Worm (Caenorhabditis elegans): ENCODE results near the gene C25D7.9.

C25D7.9 gene

DNA sequence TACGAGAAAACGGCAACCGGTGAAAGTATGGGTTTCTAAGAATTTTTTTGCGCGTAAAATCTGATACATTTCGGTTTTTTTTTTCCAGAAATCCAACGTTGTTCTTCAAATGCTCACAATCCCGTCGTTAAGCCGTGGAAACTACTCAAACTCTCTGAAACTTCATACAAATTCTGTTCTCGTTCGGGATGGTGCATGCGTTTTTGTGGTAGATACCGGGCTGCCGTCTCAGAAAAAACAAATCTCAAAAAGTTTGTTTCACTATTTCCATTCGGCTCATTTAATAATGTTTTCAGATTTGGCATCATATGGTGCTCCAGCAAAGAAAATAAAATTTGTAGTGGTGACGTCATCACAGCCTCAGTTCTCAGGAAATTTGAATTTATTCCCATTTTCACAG is 10.2 kb upstream of the C25D7.9 start:
- TF ChIP-seq hmg-11 (tag; optimal IDR thresholded peaks at IDR 0.05) (no peak), fkh-10 (GFP tag; optimal IDR thresholded peaks at IDR 0.05) (no peak), zag-1 (tag; optimal IDR thresholded peaks at IDR 0.05) (no peak), R02D3.7 (tag; optimal IDR thresholded peaks at IDR 0.05) (no peak), nhr-23 (tag; optimal IDR thresholded peaks at IDR 0.05) (no peak), lsy-12 (tag; optimal IDR thresholded peaks at IDR 0.05) (no peak), pha-4 (tag; optimal IDR thresholded peaks at IDR 0.05) (no peak), ceh-9 (tag; optimal IDR thresholded peaks at IDR 0.05) (no peak), aly-2 (tag; optimal IDR thresholded peaks at IDR 0.05) (no peak), sea-2 (GFP tag; optimal IDR thresholded peaks at IDR 0.05) (no peak), nhr-25 (tag; optimal IDR thresholded peaks at IDR 0.05) (no peak), nhr-77 (tag; optimal IDR thresholded peaks at IDR 0.05) (no peak), egl-5 (tag; optimal IDR thresholded peaks at IDR 0.05) (no peak), mdl-1 (tag; optimal IDR thresholded peaks at IDR 0.05) (no peak), lin-15B (tag; optimal IDR thresholded peaks at IDR 0.05) (no peak), ceh-82 (tag; optimal IDR thresholded peaks at IDR 0.05) (no peak), fos-1 (tag; optimal IDR thresholded peaks at IDR 0.05) (no peak), elt-3 (tag; optimal IDR thresholded peaks at IDR 0.05) (no peak), egl-27 (tag; optimal IDR thresholded peaks at IDR 0.05) (no peak), nhr-67 (tag; optimal IDR thresholded peaks at IDR 0.05) (no peak)

- no peak for TF ChIP-seq ZK546.5 (tag; optimal IDR thresholded peaks at IDR 0.05)
- no peak for TF ChIP-seq fkh-2 (tag; optimal IDR thresholded peaks at IDR 0.05)
- TF ChIP-seq R02D3.7 (tag; optimal IDR thresholded peaks at IDR 0.05) = no peak
- no peak for TF ChIP-seq nhr-67 (tag; optimal IDR thresholded peaks at IDR 0.05)
- no peak for TF ChIP-seq hmg-11 (tag; optimal IDR thresholded peaks at IDR 0.05)
- TF ChIP-seq lin-15B (tag; optimal IDR thresholded peaks at IDR 0.05) = no peak
- no peak for TF ChIP-seq sea-2 (GFP tag; optimal IDR thresholded peaks at IDR 0.05)
- no peak for TF ChIP-seq daf-12 (tag; optimal IDR thresholded peaks at IDR 0.05)
- TF ChIP-seq ceh-82 (tag; optimal IDR thresholded peaks at IDR 0.05) = no peak
- TF ChIP-seq ama-1 (optimal IDR thresholded peaks at IDR 0.05) = no peak
These were observed 9.1 kb upstream of the C25D7.9 start, which contains the start of gene C25D7.16 for ce11 chrV:15055873-15056272. Gene C25D7.16, plus strand, starts transcription at chrV:15056173.

- TF ChIP-seq nhr-237 (tag; optimal IDR thresholded peaks at IDR 0.05) (no peak), pqm-1 (tag; optimal IDR thresholded peaks at IDR 0.05) (no peak), nhr-28 (tag; optimal IDR thresholded peaks at IDR 0.05) (no peak), nhr-12 (tag; optimal IDR thresholded peaks at IDR 0.05) (no peak)
These were observed 8.5 kb upstream of the C25D7.9 start for ce11 chrV:15056346-15056839.

ce11 chrV:15057724-15058123 is 7.2 kb upstream of the C25D7.9 start:
- TF ChIP-seq lsy-12 (tag; optimal IDR thresholded peaks at IDR 0.05) = no peak
- TF ChIP-seq ztf-11 (tag; optimal IDR thresholded peaks at IDR 0.05) = no peak
- no peak for TF ChIP-seq eor-1 (tag; optimal IDR thresholded peaks at IDR 0.05)
- TF ChIP-seq nhr-77 (tag; optimal IDR thresholded peaks at IDR 0.05) = no peak
- no peak for TF ChIP-seq hmg-11 (tag; optimal IDR thresholded peaks at IDR 0.05)
- no peak for TF ChIP-seq egl-5 (tag; optimal IDR thresholded peaks at IDR 0.05)
- no peak for TF ChIP-seq nhr-25 (tag; optimal IDR thresholded peaks at IDR 0.05)
- no peak for TF ChIP-seq egl-27 (tag; optimal IDR thresholded peaks at IDR 0.05)
- TF ChIP-seq elt-3 (tag; optimal IDR thresholded peaks at IDR 0.05) = no peak

- TF ChIP-seq unc-39 (tag; optimal IDR thresholded peaks at IDR 0.05) (no peak), daf-12 (tag; optimal IDR thresholded peaks at IDR 0.05) (no peak), ztf-11 (tag; optimal IDR thresholded peaks at IDR 0.05) (no peak), nhr-77 (tag; optimal IDR thresholded peaks at IDR 0.05) (no peak), jun-1 (tag; optimal IDR thresholded peaks at IDR 0.05) (no peak), nhr-28 (tag; optimal IDR thresholded peaks at IDR 0.05) (no peak), skn-1 (tag; optimal IDR thresholded peaks at IDR 0.05) (no peak), unc-62 (GFP tag; optimal IDR thresholded peaks at IDR 0.05) (no peak)
These were observed 6.5 kb upstream of the C25D7.9 start for ce11 chrV:15058423-15058822.

- TF ChIP-seq elt-1 (tag; optimal IDR thresholded peaks at IDR 0.05) (no peak), nhr-76 (tag; optimal IDR thresholded peaks at IDR 0.05) (no peak), nhr-12 (tag; optimal IDR thresholded peaks at IDR 0.05) (no peak), unc-62 (GFP tag; optimal IDR thresholded peaks at IDR 0.05) (no peak), nhr-43 (tag; optimal IDR thresholded peaks at IDR 0.05; ENCODE audit: poor library complexity, severe bottlenecking) (no peak), nfya-1 (tag; optimal IDR thresholded peaks at IDR 0.05; ENCODE audit: insufficient read depth) (no peak), sea-2 (GFP tag; optimal IDR thresholded peaks at IDR 0.05) (no peak), R02D3.7 (tag; optimal IDR thresholded peaks at IDR 0.05) (no peak), fkh-10 (GFP tag; optimal IDR thresholded peaks at IDR 0.05) (no peak), ceh-9 (tag; optimal IDR thresholded peaks at IDR 0.05) (no peak)
These were observed 6.0 kb upstream of the C25D7.9 start for ce11 chrV:15058965-15059364.

All from whole organism, L3 larva.